Fruit fly (Drosophila melanogaster) S2 (cell line): ENCODE measurements around the gene siz.

Experiments used
- CG8478 ChIP-seq: fragments of >200 bp; optimal IDR thresholded peaks from 2 replicates; lab custom pipeline; 2018
- CTCF ChIP-seq, 2 experiments: fragments of >200 bp; optimal IDR thresholded peaks; 2 replicates each; lab custom pipeline; 2018

- no peak for TF ChIP-seq CTCF (optimal IDR thresholded peaks at IDR 0.05; lab: Kevin White, UChicago)
- TF ChIP-seq CG8478 (lab: Kevin White, UChicago): no peak
Observed at dm6 chr3L:21060189-21061070, 26.1 kb downstream of the siz start.
